Fruit fly (Drosophila melanogaster) S2 (cell line): ENCODE measurements around the gene ric8a.

Source experiments
- CG8478 ChIP-seq: fragments of >200 bp; optimal IDR thresholded peaks from 2 replicates; lab custom pipeline; 2018
- CTCF ChIP-seq, 2 experiments: fragments of >200 bp; optimal IDR thresholded peaks; 2 replicates each; lab custom pipeline; 2018

The ric8a gene

dm6 chrX:9295518-9295917 is 39.5 kb downstream of the ric8a start:
- TF ChIP-seq CG8478 (lab: Kevin White, UChicago) = no peak
- no peak for TF ChIP-seq CTCF (optimal IDR thresholded peaks at IDR 0.05; lab: Kevin White, UChicago)

DNA sequence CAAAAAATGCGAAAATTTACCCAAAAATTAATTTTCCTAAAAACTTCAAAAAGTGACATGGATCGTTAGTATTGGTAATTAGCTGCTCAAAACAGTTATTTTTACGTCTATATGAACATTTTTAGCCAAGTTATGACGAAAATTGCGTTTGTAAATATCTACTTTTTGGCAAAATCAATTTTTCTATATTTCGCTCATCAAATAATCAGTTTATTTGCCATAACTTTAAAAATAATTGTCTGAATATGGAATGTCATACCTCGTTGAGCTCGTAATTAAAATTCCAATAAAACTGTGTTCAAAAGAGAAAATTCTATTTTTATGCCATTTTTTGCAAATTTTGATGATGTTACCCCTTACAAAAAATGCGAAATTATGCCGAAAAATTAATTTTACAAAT is 40.5 kb downstream of the ric8a start:
- TF ChIP-seq CTCF (optimal IDR thresholded peaks at IDR 0.05; lab: Kevin White, UChicago) = no peak
- no peak for TF ChIP-seq CG8478 (lab: Kevin White, UChicago)

DNA sequence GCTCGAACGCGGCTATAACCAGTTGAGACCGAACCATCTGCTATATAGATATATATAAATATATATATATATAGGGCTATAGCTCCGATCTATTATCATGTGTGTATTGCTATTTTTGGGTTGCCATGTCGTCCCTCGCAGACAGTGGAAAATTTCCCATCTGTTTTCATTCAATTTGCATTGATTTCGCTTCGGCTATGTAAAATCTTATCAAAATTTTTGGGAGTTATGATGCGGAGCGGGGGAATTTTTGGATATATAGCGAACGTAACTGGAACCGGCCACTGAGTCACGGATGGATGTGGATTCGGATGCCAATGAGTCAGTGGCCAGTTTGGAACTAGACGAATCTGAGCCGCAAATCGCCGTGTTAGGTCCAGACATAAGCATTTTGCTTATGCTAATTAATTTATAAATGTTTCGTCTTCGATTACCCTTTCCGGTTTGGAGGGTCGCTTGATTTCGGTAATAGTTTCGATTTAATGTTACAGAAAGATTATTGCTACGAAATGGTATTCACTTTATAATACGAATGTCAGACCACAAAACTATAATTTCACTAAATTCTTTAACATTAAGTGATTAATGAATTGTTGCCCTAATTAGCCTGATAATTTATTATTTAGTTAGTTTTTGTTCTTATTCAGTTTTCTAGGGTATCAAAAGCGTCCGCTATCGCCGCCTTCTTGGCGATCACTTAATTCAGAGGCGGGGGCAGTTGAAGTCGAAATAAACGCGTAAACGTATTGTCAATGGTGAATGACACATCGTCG is 41.9 kb downstream of the ric8a start:
- TF ChIP-seq CG8478 (lab: Kevin White, UChicago) (no peak), CTCF (optimal IDR thresholded peaks at IDR 0.05; lab: Kevin White, UChicago) (no peak)

dm6 chrX:9305735-9306134 is 49.8 kb downstream of the ric8a start:
- no peak for TF ChIP-seq CG8478 (lab: Kevin White, UChicago)
- TF ChIP-seq CTCF (optimal IDR thresholded peaks at IDR 0.05; lab: Kevin White, UChicago) = no peak
